Fruit fly (Drosophila melanogaster) whole organism: ENCODE results near the gene CG14961.

Experiments used
- CG8478 ChIP-seq: fragments of >200 bp; optimal IDR thresholded peaks from 2 replicates; lab custom pipeline; 2018; ENCODE audit warnings: inconsistent platforms
- Dll ChIP-seq: fragments of >200 bp; optimal IDR thresholded peaks from 2 replicates; lab custom pipeline; 2017
- EcR ChIP-seq, 2 experiments: fragments of >200 bp; optimal IDR thresholded peaks; 2 replicates each; lab custom pipeline; 2017; ENCODE audit warnings: missing biosample characterization in 2 of 2, missing genetic modification characterization in 2 of 2, missing genetic modification reagents in 2 of 2
- pan ChIP-seq: fragments of >200 bp; optimal IDR thresholded peaks from 2 replicates; lab custom pipeline; 2017
- psq ChIP-seq: fragments of >200 bp; optimal IDR thresholded peaks from 2 replicates; lab custom pipeline; 2017
- usp ChIP-seq: fragments of >200 bp; optimal IDR thresholded peaks from 2 replicates; lab custom pipeline; 2017; ENCODE audit warnings: missing biosample characterization, missing genetic modification characterization, mixed read lengths

The CG14961 gene

DNA sequence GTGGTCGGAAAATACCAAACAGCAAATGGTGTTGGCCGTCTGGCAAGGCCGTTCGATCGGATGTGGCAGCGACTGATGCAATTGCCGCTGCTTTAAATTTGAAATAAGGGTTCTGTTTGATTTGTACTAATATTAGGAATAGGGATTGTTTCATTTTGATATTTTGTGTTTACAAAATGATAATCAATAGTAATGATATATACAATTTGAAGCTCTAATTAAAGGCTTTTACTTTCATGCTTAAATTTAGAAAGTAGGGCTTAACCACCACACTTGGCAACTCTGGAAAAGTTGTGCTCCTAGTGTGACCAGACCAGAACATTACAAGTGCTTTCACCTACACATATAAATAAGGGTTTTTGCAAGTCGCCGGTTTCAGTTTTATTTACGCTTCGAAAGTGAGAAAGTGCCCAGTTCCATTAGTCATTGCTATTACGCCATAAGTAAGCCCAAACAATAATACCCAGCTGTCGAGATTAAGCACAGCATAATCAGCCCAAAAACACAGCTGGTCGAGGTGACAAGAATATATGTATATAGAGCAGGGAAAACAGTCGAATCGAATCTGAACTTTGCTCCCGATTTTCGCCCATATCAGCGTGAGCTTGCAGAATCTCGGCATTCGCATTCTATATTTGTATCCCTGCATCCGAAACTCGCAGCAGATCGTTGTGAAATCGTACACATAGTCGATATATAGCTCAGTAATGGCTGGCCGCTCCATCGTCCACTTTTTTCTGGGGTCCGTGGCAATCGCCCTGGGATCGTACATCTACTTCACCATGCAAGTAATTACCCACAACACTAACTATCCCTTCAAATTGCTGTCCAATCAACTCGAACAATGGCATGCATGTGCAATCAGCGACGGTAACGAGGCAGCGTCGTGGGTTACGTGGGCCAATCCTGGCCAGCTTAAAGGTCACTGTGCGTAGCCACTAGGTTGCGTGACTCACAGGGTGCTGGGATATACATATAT is 3.6 kb upstream of the CG14961 start, which contains the start of gene Gtpx:
Gene Gtpx, plus strand, starts transcription at position 341 of the 979 bp plus-strand sequence.
- TF ChIP-seq usp (no peak), psq (lab: Kevin White, UChicago) (no peak), Dll (no peak), EcR (GFP tag; optimal IDR thresholded peaks at IDR 0.05; lab: Kevin White, UChicago) (no peak), pan (lab: Kevin White, UChicago) (no peak), CG8478 (lab: Kevin White, UChicago) (no peak)

DNA sequence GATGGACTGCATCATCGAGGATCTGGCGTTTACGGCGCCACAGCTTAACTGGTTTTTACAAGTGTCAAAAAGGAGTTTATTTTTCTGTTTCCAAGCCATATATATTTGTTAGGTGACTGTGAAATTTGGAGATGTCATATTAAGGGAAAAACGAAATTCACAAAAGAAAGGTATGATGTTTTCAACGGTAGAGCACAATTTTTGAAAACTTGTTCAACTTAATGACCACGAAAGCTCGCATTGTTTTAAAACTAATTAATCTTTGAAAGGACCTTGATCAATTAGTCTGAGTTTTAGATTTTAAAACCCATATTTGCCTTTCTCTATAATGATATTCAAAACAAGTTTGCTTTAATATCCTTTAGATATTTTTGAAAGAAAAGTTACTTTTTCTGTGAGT is 1.1 kb upstream of the CG14961 start, which contains the start of gene Strip:
Gene Strip, minus strand, starts transcription at position 101 of the 400 bp plus-strand sequence.
- no peak for TF ChIP-seq Dll
- TF ChIP-seq usp = no peak
- TF ChIP-seq psq (lab: Kevin White, UChicago) = no peak

DNA sequence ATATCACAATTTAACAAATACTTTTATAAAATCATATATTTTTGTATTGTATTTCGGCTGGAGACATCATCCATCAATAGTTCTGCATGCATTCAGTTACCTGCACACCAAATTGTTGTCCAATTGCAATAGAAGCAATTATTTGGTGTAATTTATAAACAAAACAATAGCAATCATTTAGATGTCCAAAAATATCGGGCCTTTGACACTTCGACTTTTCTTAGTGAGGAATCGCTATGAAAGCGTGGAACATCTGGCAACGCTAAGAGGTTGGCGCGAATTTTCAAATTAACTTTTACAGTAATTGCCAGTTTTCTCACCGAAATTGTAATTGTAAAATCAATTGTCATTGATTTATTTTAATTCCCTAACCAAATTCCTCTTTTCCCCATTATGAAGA is 4.9 kb downstream of the CG14961 start, which contains the start of gene CG14969:
Gene CG14969, minus strand, starts transcription at position 195 of the 400 bp plus-strand sequence.
- TF ChIP-seq Dll (no peak), CG8478 (lab: Kevin White, UChicago) (no peak), usp (no peak), EcR (GFP tag; optimal IDR thresholded peaks at IDR 0.05; lab: Kevin White, UChicago) (no peak), psq (lab: Kevin White, UChicago) (no peak), pan (lab: Kevin White, UChicago) (no peak)

DNA sequence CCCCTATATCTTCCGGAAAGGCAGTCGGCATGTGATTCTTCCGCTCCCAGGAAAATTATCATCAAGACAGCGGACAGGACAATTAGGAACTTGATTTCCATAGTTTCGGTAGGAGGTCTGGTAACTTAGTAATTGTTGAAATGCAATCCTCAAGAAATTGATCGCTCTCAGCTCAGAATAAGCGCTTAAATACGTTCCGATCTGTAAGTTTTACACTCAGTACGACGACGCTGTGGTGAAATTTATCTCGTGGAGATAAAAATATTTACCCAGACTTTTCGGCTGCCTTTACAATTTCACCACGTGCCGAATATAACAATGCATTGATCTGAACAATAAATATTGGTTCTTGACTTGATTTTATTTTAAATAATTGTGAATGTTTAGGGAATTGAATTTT is 5.8 kb downstream of the CG14961 start, which contains the start of gene Drsl1:
Gene Drsl1, minus strand, starts transcription at position 101 of the 400 bp plus-strand sequence.
- TF ChIP-seq Dll (no peak), usp (no peak), EcR (GFP tag; optimal IDR thresholded peaks at IDR 0.05; lab: Kevin White, UChicago) (no peak), pan (lab: Kevin White, UChicago) (no peak), psq (lab: Kevin White, UChicago) (no peak), CG8478 (lab: Kevin White, UChicago) (no peak)

DNA sequence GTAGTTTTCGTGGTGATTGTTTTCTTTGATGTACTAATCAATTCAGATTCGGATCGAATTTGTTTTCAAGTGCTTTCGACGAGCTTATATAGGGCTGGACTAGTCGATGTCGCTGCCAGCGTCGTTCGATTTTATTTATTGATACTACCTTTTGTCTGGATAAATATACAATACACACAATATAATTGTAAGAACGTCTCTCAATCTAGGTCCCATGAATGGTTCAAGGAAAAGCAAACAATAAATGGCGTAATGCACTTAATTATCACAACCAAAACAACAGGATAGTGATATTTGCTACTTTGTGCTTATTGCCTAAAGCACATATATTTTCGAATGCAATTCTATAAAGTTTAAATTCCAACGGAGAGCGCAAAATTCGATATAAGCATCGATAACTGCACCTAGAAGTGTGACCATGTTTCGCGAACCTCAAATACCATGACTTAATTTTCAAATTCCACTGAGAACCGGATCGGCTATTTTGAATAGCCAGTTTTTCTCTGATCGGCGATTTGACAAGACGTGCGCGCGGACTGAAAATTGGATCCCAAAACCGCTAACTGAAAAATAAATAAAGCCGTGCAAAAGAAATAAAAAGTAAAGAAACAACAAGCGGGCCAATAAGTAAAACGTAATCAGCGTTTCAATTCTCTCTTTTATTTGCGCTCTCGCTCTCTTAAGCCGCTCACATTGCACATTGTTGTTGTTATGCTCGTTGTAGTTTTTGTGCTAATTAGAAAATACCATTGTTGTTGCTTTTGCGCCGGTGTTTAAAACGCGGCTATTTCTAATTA is 6.7 kb downstream of the CG14961 start, which contains the start of the genes Drsl6 and kst:
Gene Drsl6, minus strand, starts transcription at position 51 of the 797 bp plus-strand sequence.
Gene kst, plus strand, starts transcription at position 493 of the 797 bp plus-strand sequence.
- TF ChIP-seq Dll = no peak
- no peak for TF ChIP-seq CG8478 (lab: Kevin White, UChicago)
- TF ChIP-seq psq (lab: Kevin White, UChicago) = no peak
- TF ChIP-seq EcR (GFP tag; optimal IDR thresholded peaks at IDR 0.05; lab: Kevin White, UChicago) = no peak
- no peak for TF ChIP-seq pan (lab: Kevin White, UChicago)
- no peak for TF ChIP-seq usp

DNA sequence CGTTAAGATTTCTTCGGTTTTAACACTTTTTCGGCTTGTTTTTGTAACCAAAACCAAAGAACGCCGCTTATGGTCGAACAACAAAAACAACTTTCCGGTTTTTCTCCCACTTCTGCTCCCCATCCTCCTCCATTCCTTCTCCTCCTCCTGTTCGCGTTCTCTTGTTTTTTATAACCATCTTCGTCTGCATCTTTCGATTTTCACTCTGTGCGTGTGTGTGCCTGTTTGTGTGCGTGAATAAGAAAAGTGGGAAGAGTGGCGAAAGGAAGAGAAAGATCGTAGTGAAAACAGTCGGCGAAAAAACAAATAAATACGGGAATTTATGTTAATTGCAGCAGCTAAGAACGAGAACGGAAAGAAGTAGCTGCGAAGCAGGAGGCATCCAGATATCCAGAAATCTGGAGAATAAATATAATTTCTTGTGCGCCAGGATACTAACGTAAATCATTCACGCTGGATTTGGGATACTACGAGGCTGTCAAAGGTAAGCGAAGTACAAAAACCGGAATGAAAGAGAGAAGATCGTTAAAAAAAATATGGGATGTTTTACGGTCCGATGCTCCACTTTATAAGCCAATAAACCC is 7.6 kb downstream of the CG14961 start:
- TF ChIP-seq psq (lab: Kevin White, UChicago) (no peak), pan (lab: Kevin White, UChicago) (no peak), CG8478 (lab: Kevin White, UChicago) (no peak), EcR (GFP tag; optimal IDR thresholded peaks at IDR 0.05; lab: Kevin White, UChicago) (no peak), Dll (no peak), usp (no peak)

DNA sequence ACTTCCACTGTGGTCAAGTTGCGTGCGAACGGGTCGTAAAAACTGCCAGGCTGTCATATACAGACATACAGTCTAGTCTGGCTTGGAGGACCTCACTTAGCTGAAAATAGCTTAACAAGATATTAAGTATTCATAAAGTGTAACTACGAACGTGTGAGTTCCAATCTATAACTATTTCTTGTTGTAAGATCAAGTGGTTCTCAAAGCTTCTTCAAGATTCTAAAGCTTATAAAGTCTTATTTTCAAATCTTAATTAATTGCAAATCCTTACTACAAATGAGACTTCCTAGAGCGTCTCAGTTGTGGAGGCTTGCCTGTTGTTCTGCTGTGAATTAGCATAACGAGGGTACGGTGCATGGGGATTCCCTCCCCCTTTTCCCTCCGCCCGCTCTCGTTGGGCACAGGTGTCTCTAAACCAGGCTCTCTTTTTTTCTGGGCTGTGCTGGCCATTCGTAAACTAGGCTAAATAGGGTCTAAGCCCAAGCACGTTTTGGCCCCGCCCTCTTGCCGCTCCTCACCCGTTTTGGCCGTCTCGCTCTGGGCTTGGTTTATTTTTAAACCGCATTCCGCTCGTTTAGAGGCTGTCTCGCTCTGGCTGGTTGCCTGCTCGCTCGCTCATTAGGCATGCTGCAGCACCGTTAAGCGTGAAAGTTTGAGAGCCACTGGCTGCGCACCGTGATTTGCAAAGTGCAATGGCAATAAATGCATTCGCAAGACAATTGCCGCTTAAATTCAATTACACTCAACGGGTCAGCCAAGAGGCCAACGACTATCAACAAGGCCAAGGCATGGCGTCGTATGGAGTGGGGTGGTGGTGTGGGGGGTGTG is 8.4 kb downstream of the CG14961 start:
- TF ChIP-seq usp = no peak
- no peak for TF ChIP-seq EcR (GFP tag; optimal IDR thresholded peaks at IDR 0.05; lab: Kevin White, UChicago)
- TF ChIP-seq pan (lab: Kevin White, UChicago) = no peak
- TF ChIP-seq CG8478 (lab: Kevin White, UChicago) = no peak
- TF ChIP-seq Dll = no peak
- no peak for TF ChIP-seq psq (lab: Kevin White, UChicago)

DNA sequence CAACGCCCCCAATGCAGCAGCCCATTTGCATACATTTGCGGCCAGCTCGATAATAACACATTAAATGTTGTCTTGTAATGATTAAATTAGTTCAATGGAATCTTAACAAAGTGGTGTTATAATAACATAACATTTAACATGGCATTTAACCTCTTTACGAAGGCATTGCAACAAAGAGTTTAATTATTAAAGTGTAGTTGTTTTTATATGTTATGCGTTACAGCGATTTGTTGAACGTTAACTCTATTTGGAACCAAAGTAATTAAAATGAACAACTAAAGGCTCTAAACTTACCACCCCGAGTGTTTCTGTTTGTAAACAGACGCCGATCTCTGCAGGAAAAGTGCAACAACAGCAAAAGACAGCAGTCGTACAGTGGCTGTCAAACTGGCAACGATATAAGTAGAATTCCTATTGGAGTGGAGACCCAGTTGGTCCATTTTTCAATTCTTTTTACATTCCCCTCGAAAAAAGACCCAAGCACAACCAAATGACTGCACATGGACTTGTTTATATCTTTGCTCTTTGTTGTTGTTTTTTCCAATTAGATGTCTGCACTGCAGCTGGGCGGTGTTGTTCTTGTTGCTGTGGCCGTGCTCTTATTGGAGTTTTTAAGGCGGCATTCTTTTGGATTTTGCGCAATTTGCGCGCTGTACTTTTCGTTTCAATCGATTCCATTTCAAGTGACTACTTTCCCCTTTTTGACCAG is 9.2 kb downstream of the CG14961 start:
- TF ChIP-seq pan (lab: Kevin White, UChicago) (no peak), psq (lab: Kevin White, UChicago) (no peak), EcR (GFP tag; optimal IDR thresholded peaks at IDR 0.05; lab: Kevin White, UChicago) (no peak), CG8478 (lab: Kevin White, UChicago) (no peak), Dll (no peak), usp (no peak)

DNA sequence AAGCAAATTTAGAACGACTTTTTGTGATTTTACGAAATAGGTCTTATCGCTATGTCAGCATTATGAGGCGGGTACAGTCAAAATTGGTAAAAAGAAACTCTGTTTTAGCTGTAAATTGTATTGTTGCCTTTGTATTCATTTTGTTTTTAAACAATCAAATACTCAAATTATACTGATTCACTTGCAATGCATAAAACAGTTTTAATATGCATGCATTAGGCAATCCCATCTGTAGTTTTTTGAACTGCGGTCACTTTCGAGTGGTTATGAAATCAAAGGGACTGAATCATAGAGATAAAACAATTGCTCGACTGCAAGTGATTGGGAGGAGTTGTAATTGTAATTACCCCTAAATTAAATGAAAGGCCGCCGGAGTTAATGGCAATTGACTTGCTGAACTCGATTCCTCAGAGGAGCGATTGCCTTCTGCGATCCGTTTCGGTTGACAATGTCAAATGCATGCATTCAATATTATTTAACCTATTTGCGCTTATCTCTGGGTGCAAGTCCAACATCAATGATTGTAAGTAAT is 9.9 kb downstream of the CG14961 start:
- TF ChIP-seq CG8478 (lab: Kevin White, UChicago) (no peak), EcR (GFP tag; optimal IDR thresholded peaks at IDR 0.05; lab: Kevin White, UChicago) (no peak), usp (no peak), Dll (no peak), pan (lab: Kevin White, UChicago) (no peak), psq (lab: Kevin White, UChicago) (no peak)
